Fruit fly (Drosophila melanogaster): Measurements from ENCODE around the gene CG31106.

CG31106 gene

dm6 chr3R:25176517-25176916 lies 39.6 kb upstream of the CG31106 start (continued):
- no peak for TF ChIP-seq CG7928 (GFP tag; optimal IDR thresholded peaks at IDR 0.05)
- no peak for TF ChIP-seq CG6813 (GFP tag; optimal IDR thresholded peaks at IDR 0.05)
- 0 out of 2 replicates have a peak, but pooled peaks have one; percentile 23 for TF ChIP-seq slbo (GFP tag; IDR thresholded peaks at IDR 0.05)
- no peak for TF ChIP-seq CG6854 (GFP tag; optimal IDR thresholded peaks at IDR 0.05)
- no peak for TF ChIP-seq Bdp1 (GFP tag; optimal IDR thresholded peaks at IDR 0.05)
- TF ChIP-seq CG1529 (GFP tag; optimal IDR thresholded peaks at IDR 0.05) = no peak
- TF ChIP-seq danr (GFP tag; IDR thresholded peaks at IDR 0.05) = no peak
- TF ChIP-seq HLH3B (GFP tag; IDR thresholded peaks at IDR 0.05) = 0 out of 2 replicates have a peak, but pooled peaks have one; percentile 5
- TF ChIP-seq CG8290 (GFP tag; optimal IDR thresholded peaks at IDR 0.05) = no peak
- no peak for TF ChIP-seq CG8290 (tag; optimal IDR thresholded peaks at IDR 0.05)
- no peak for TF ChIP-seq croc (GFP tag; conservative IDR thresholded peaks at IDR 0.05)
- TF ChIP-seq pros (GFP tag; optimal IDR thresholded peaks at IDR 0.05) = no peak
- no peak for TF ChIP-seq sob (GFP tag; IDR thresholded peaks at IDR 0.05)
- TF ChIP-seq fd3F (GFP tag; optimal IDR thresholded peaks at IDR 0.05) = no peak
- no peak for TF ChIP-seq kah (GFP tag; optimal IDR thresholded peaks at IDR 0.05)
- peak; percentile 11 for TF ChIP-seq lab (GFP tag; optimal IDR thresholded peaks at IDR 0.05)
- TF ChIP-seq prd (optimal IDR thresholded peaks at IDR 0.05) = no peak
- peak; percentile 51; the same call in 1 of the 3 replicates for TF ChIP-seq prd (GFP tag; IDR thresholded peaks at IDR 0.05)
- TF ChIP-seq CG15514 (GFP tag; optimal IDR thresholded peaks at IDR 0.05) = no peak
- TF ChIP-seq CG9876 (GFP tag; optimal IDR thresholded peaks at IDR 0.05) = no peak
- TF ChIP-seq CG8359 (GFP tag; optimal IDR thresholded peaks at IDR 0.05; ENCODE audit: borderline replicate concordance) = no peak
- TF ChIP-seq CG17568 (GFP tag; optimal IDR thresholded peaks at IDR 0.05) = no peak
- no peak for TF ChIP-seq CG33213 (GFP tag; optimal IDR thresholded peaks at IDR 0.05)
- no peak for TF ChIP-seq CG9817 (tag; optimal IDR thresholded peaks at IDR 0.05)
- TF ChIP-seq CG18262 (tag; optimal IDR thresholded peaks at IDR 0.05) = peak; percentile 13
- TF ChIP-seq ap (GFP tag; IDR thresholded peaks at IDR 0.05) = no peak
- no peak for TF ChIP-seq Abd-B (GFP tag; optimal IDR thresholded peaks at IDR 0.05)
- no peak for TF ChIP-seq CG17802 (tag; optimal IDR thresholded peaks at IDR 0.05)
- no peak for TF ChIP-seq Opbp (GFP tag; IDR thresholded peaks at IDR 0.05; ENCODE audit: partially characterized antibody)
- TF ChIP-seq gem (tag; optimal IDR thresholded peaks at IDR 0.05) = peak; percentile 31
- TF ChIP-seq CoRest (tag; optimal IDR thresholded peaks at IDR 0.05) = peak; percentile 7
- TF ChIP-seq CG34224 (GFP tag; IDR thresholded peaks at IDR 0.05; ENCODE audit: partially characterized antibody) = no peak
- no peak for TF ChIP-seq CG13775 (GFP tag; optimal IDR thresholded peaks at IDR 0.05)
- TF ChIP-seq Ets65A (GFP tag) = no peak
- TF ChIP-seq CG6689 (GFP tag; IDR thresholded peaks at IDR 0.05) = no peak
- TF ChIP-seq chif (GFP tag; optimal IDR thresholded peaks at IDR 0.05) = no peak
- TF ChIP-seq pfk (GFP tag; optimal IDR thresholded peaks at IDR 0.05) = no peak
- no peak for TF ChIP-seq slp2 (GFP tag; optimal IDR thresholded peaks at IDR 0.05)
- TF ChIP-seq sd (tag; optimal IDR thresholded peaks at IDR 0.05) = no peak
- no peak for TF ChIP-seq CG6654 (GFP tag; optimal IDR thresholded peaks at IDR 0.05)
- TF ChIP-seq usp (GFP tag; optimal IDR thresholded peaks at IDR 0.05) = no peak
- TF ChIP-seq CG1832 (GFP tag; optimal IDR thresholded peaks at IDR 0.05) = no peak
- no peak for TF ChIP-seq Six4 (GFP tag; optimal IDR thresholded peaks at IDR 0.05)
- no peak for TF ChIP-seq ftz-f1 (GFP tag; optimal IDR thresholded peaks at IDR 0.05)
- no peak for TF ChIP-seq CG6683 (GFP tag; optimal IDR thresholded peaks at IDR 0.05)
- TF ChIP-seq CG9932 (GFP tag; IDR thresholded peaks at IDR 0.05) = no peak
- no peak for TF ChIP-seq kni (GFP tag; optimal IDR thresholded peaks at IDR 0.05)
- no peak for TF ChIP-seq z (GFP tag; IDR thresholded peaks at IDR 0.05)
- TF ChIP-seq MTF-1 (GFP tag; optimal IDR thresholded peaks at IDR 0.05; ENCODE audit: borderline replicate concordance) = no peak
- TF ChIP-seq CG14965 (GFP tag; optimal IDR thresholded peaks at IDR 0.05; ENCODE audit: borderline replicate concordance) = no peak
- TF ChIP-seq ERR (GFP tag; optimal IDR thresholded peaks at IDR 0.05) = no peak

Measured in whole organism, embryonic.